Worm (Caenorhabditis elegans): ENCODE data around the gene T28D9.1.

T28D9.1 gene

ce11 chrII:6469340-6469739, 22.9 kb upstream of the T28D9.1 start:
- TF ChIP-seq flt-1 (GFP tag; IDR thresholded peaks at IDR 0.05): no peak
- no peak for TF ChIP-seq scrt-1 (GFP tag; IDR thresholded peaks at IDR 0.05)
- no peak for TF ChIP-seq aly-1 (tag; optimal IDR thresholded peaks at IDR 0.05)
- no peak for TF ChIP-seq B0310.2 (tag; optimal IDR thresholded peaks at IDR 0.05)
- TF ChIP-seq ama-1 (optimal IDR thresholded peaks at IDR 0.05): no peak
- no peak for TF ChIP-seq hmbx-1 (tag; optimal IDR thresholded peaks at IDR 0.05)
- TF ChIP-seq sea-1 (GFP tag; conservative IDR thresholded peaks at IDR 0.05): no peak
- no peak for TF ChIP-seq tra-4 (tag; optimal IDR thresholded peaks at IDR 0.05)
- no peak for TF ChIP-seq ets-7 (tag; optimal IDR thresholded peaks at IDR 0.05)
- TF ChIP-seq hnd-1 (tag; optimal IDR thresholded peaks at IDR 0.05): no peak
- no peak for TF ChIP-seq tbx-11 (GFP tag; IDR thresholded peaks at IDR 0.05)
- TF ChIP-seq ceh-13 (GFP tag; optimal IDR thresholded peaks at IDR 0.05): no peak
- no peak for TF ChIP-seq ceh-36 (tag; optimal IDR thresholded peaks at IDR 0.05)
- no peak for TF ChIP-seq F13C5.2 (tag; optimal IDR thresholded peaks at IDR 0.05)
- TF ChIP-seq hmg-4 (GFP tag; optimal IDR thresholded peaks at IDR 0.05): no peak
- TF ChIP-seq pes-1 (GFP tag; IDR thresholded peaks at IDR 0.05): no peak

DNA sequence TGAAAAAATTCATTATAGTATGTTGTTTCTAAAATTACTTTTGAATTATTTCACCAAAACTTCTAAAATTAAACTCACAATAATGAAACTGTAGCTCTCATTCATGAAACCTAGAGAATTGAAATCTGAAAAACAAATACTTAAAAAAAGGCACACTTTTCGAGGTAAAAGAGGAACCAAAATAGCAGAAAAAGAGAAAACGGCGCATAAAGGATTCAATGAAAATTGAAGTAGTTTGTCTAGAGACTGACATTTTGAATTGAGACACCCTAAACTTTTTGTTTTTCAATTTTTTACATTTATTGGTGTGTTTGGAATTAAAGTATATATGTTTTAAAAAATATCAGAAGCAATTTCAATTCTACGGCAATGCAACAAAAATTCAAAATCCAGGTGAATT, 21.2 kb upstream of the T28D9.1 start, which contains the start of gene dgk-5:
Gene dgk-5 (minus strand): TSS at position 101 of the 400 bp plus-strand sequence.
- TF ChIP-seq ets-7 (tag; optimal IDR thresholded peaks at IDR 0.05): no peak
- no peak for TF ChIP-seq ceh-36 (tag; optimal IDR thresholded peaks at IDR 0.05)
- no peak for TF ChIP-seq tra-4 (tag; optimal IDR thresholded peaks at IDR 0.05)
- no peak for TF ChIP-seq hmg-4 (GFP tag; optimal IDR thresholded peaks at IDR 0.05)
- TF ChIP-seq scrt-1 (GFP tag; IDR thresholded peaks at IDR 0.05): no peak
- TF ChIP-seq ceh-13 (GFP tag; optimal IDR thresholded peaks at IDR 0.05): no peak
- TF ChIP-seq aly-1 (tag; optimal IDR thresholded peaks at IDR 0.05): no peak
- no peak for TF ChIP-seq hnd-1 (tag; optimal IDR thresholded peaks at IDR 0.05)
- TF ChIP-seq sea-1 (GFP tag; conservative IDR thresholded peaks at IDR 0.05): no peak
- TF ChIP-seq F13C5.2 (tag; optimal IDR thresholded peaks at IDR 0.05): no peak
- no peak for TF ChIP-seq B0310.2 (tag; optimal IDR thresholded peaks at IDR 0.05)
- no peak for TF ChIP-seq hmbx-1 (tag; optimal IDR thresholded peaks at IDR 0.05)
- no peak for TF ChIP-seq tbx-37 (GFP tag; conservative IDR thresholded peaks at IDR 0.05)
- TF ChIP-seq flt-1 (GFP tag; IDR thresholded peaks at IDR 0.05): no peak
- TF ChIP-seq pes-1 (GFP tag; IDR thresholded peaks at IDR 0.05): no peak
- no peak for TF ChIP-seq tbx-11 (GFP tag; IDR thresholded peaks at IDR 0.05)
- no peak for TF ChIP-seq ama-1 (optimal IDR thresholded peaks at IDR 0.05)

- no peak for TF ChIP-seq hnd-1 (tag; optimal IDR thresholded peaks at IDR 0.05)
- TF ChIP-seq hmbx-1 (tag; optimal IDR thresholded peaks at IDR 0.05): no peak
- TF ChIP-seq ceh-36 (tag; optimal IDR thresholded peaks at IDR 0.05): no peak
- no peak for TF ChIP-seq ets-7 (tag; optimal IDR thresholded peaks at IDR 0.05)
- no peak for TF ChIP-seq flt-1 (GFP tag; IDR thresholded peaks at IDR 0.05)
- TF ChIP-seq F13C5.2 (tag; optimal IDR thresholded peaks at IDR 0.05): no peak
- TF ChIP-seq pes-1 (GFP tag; IDR thresholded peaks at IDR 0.05): no peak
- no peak for TF ChIP-seq tra-4 (tag; optimal IDR thresholded peaks at IDR 0.05)
- TF ChIP-seq B0310.2 (tag; optimal IDR thresholded peaks at IDR 0.05): no peak
- no peak for TF ChIP-seq ceh-13 (GFP tag; optimal IDR thresholded peaks at IDR 0.05)
- TF ChIP-seq sea-1 (GFP tag; conservative IDR thresholded peaks at IDR 0.05): no peak
- TF ChIP-seq tbx-37 (GFP tag; conservative IDR thresholded peaks at IDR 0.05): no peak
- TF ChIP-seq scrt-1 (GFP tag; IDR thresholded peaks at IDR 0.05): no peak
Measured at ce11 chrII:6475180-6475737, 16.9 kb upstream of the T28D9.1 start, which contains the start of gene T28D9.16. TSS of gene T28D9.16 (plus strand) at chrII:6475687.

DNA sequence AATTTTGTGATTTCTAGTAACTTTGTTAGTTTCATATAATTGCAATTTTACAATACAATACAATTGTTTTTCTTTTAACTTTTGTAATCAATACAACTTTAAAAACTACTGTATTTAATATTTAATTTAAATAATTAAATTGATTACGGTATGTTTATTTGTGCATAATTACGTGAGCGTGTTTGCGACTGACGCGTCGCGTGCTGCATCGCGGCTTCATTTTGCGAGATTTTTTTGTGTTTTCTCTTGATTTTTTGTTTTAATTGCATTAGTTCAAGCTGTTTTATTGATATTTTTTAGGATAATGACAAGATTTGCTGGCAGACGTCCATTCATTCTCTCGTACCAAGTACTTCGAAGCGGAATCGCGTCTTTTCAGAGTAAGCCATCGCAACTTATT, 15.5 kb upstream of the T28D9.1 start, which contains the start of gene T28D9.4:
Gene T28D9.4 (plus strand): TSS at position 301 of the 400 bp plus-strand sequence.
- TF ChIP-seq hmg-4 (GFP tag; optimal IDR thresholded peaks at IDR 0.05): no peak
- TF ChIP-seq flt-1 (GFP tag; IDR thresholded peaks at IDR 0.05): no peak
- no peak for TF ChIP-seq tbx-11 (GFP tag; IDR thresholded peaks at IDR 0.05)
- TF ChIP-seq sea-1 (GFP tag; conservative IDR thresholded peaks at IDR 0.05): no peak
- TF ChIP-seq ets-7 (tag; optimal IDR thresholded peaks at IDR 0.05): no peak

DNA sequence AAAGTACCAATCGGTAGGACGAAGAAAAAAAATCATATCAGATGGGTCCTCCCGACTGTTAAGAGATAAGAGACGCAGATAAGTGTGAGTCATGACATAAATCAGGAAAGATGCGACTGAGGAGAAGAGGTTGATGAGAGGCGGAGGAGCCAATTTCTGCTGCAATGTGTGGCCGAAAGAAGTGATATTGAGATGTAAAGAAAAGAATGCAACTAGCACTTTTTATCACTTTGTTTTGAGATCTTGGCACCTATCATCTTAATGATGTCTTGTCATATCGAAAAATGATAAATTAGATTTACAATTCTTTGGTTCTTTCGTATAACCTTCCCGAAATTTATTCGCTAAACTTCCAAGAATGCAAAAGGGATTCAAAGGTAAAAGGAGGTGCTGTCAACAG, 10.1 kb upstream of the T28D9.1 start, which contains the start of gene del-10:
Gene del-10 (minus strand): TSS at position 24 of the 400 bp plus-strand sequence.
- TF ChIP-seq tbx-11 (GFP tag; IDR thresholded peaks at IDR 0.05) (no peak), B0310.2 (tag; optimal IDR thresholded peaks at IDR 0.05) (no peak), F13C5.2 (tag; optimal IDR thresholded peaks at IDR 0.05) (no peak), ceh-36 (tag; optimal IDR thresholded peaks at IDR 0.05) (no peak), pes-1 (GFP tag; IDR thresholded peaks at IDR 0.05) (no peak), hmbx-1 (tag; optimal IDR thresholded peaks at IDR 0.05) (no peak), ama-1 (optimal IDR thresholded peaks at IDR 0.05) (no peak), tra-4 (tag; optimal IDR thresholded peaks at IDR 0.05) (no peak), flt-1 (GFP tag; IDR thresholded peaks at IDR 0.05) (no peak), scrt-1 (GFP tag; IDR thresholded peaks at IDR 0.05) (no peak), aly-1 (tag; optimal IDR thresholded peaks at IDR 0.05) (no peak), ets-7 (tag; optimal IDR thresholded peaks at IDR 0.05) (no peak), ceh-13 (GFP tag; optimal IDR thresholded peaks at IDR 0.05) (no peak), hnd-1 (tag; optimal IDR thresholded peaks at IDR 0.05) (no peak), hmg-4 (GFP tag; optimal IDR thresholded peaks at IDR 0.05) (no peak), sea-1 (GFP tag; conservative IDR thresholded peaks at IDR 0.05) (no peak), tbx-37 (GFP tag; conservative IDR thresholded peaks at IDR 0.05) (no peak)

ce11 chrII:6482762-6483161, 9.4 kb upstream of the T28D9.1 start:
- TF ChIP-seq tbx-37 (GFP tag; conservative IDR thresholded peaks at IDR 0.05) (no peak), ceh-13 (GFP tag; optimal IDR thresholded peaks at IDR 0.05) (no peak), ama-1 (optimal IDR thresholded peaks at IDR 0.05) (no peak), sea-1 (GFP tag; conservative IDR thresholded peaks at IDR 0.05) (no peak), ceh-36 (tag; optimal IDR thresholded peaks at IDR 0.05) (no peak), hmg-4 (GFP tag; optimal IDR thresholded peaks at IDR 0.05) (no peak), pes-1 (GFP tag; IDR thresholded peaks at IDR 0.05) (no peak), flt-1 (GFP tag; IDR thresholded peaks at IDR 0.05) (no peak), hmbx-1 (tag; optimal IDR thresholded peaks at IDR 0.05) (no peak), scrt-1 (GFP tag; IDR thresholded peaks at IDR 0.05) (no peak), tra-4 (tag; optimal IDR thresholded peaks at IDR 0.05) (no peak), hnd-1 (tag; optimal IDR thresholded peaks at IDR 0.05) (no peak), ets-7 (tag; optimal IDR thresholded peaks at IDR 0.05) (no peak)

Data from whole organism, early embryonic.